Fruit fly (Drosophila melanogaster): Measurements from ENCODE around the gene CG1677.
A peak's percentile ranks its signal among the peaks of the same experiment; 100 is the strongest.

CG1677 gene

DNA sequence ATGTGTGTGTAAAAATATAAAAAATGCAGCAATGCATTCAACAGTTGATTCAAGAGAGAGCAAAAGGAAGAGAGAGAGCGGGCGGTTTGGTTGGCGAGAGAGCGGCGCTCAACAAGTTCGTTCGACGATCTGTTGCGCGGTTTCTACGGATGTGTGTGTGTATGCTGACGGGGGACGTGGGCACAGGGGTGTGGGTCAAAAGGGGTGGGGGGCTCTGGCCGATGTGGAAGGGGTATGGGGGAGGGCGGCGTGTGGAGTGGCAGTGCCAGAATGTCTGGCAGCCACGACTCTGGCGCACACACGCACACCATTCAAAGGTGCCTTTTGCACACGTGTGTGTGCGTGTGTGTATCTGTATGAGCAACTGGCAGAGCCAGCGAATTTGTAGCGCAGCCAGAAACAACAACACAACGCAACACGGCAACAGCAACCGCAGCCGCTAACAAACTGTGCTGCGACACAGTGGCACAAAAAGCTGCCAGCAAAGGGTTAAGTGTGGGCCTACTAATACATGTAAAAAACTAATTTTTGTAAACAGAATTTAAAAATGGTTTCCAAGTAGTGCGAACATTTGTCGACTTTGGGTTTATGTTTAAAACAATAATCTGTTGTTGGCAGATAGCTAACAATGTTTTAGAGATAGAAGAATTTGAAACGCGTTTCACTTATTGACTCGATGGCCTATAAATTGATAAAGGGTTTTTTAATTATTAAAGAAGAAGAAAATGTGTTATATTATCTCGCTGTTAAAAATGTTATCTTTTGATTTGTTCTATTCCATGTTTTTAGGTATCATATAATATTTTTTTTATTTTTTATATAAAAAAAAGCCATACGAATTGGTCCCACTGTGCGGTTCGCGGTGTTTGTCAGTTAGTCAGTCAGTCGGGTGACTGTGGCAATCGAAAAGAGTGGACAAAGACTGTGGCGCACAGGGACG is 98.8 kb downstream of the CG1677 start (continued):
- TF ChIP-seq Pdp1 (GFP tag; optimal IDR thresholded peaks at IDR 0.05) (peak; percentile 30 to 71), ranshi (GFP tag; IDR thresholded peaks at IDR 0.05) (peak; percentile 66; the same call in 1 of the 2 replicates), YL-1 (GFP tag; optimal IDR thresholded peaks at IDR 0.05) (peak; percentile 75), CG34376 (GFP tag; optimal IDR thresholded peaks at IDR 0.05) (no peak), cato (GFP tag; optimal IDR thresholded peaks at IDR 0.05; ENCODE audit: borderline replicate concordance) (peak; percentile 89), CG12155 (GFP tag; optimal IDR thresholded peaks at IDR 0.05) (peak; percentile 76), GATAe (GFP tag; conservative IDR thresholded peaks at IDR 0.05) (no peak), usp (GFP tag; optimal IDR thresholded peaks at IDR 0.05) (no peak), CG1602 (GFP tag; optimal IDR thresholded peaks at IDR 0.05) (peak; percentile 93), bsh (GFP tag; optimal IDR thresholded peaks at IDR 0.05) (peak; percentile 90 to 92), Hsf (GFP tag; optimal IDR thresholded peaks at IDR 0.05) (peak; percentile 87), fd64A (GFP tag; optimal IDR thresholded peaks at IDR 0.05) (peak; percentile 50), inv (GFP tag; IDR thresholded peaks at IDR 0.05; ENCODE audit: partially characterized antibody) (no peak), TFAM (GFP tag; optimal IDR thresholded peaks at IDR 0.05) (peak; percentile 30), MESR4 (GFP tag; optimal IDR thresholded peaks at IDR 0.05) (no peak), CG14441 (GFP tag; IDR thresholded peaks at IDR 0.05) (peak; percentile 67), repo (GFP tag; optimal IDR thresholded peaks at IDR 0.05) (peak; percentile 49), CG9727 (GFP tag; optimal IDR thresholded peaks at IDR 0.05) (peak; percentile 99), eyg (GFP tag; optimal IDR thresholded peaks at IDR 0.05) (peak; percentile 65), Deaf1 (tag; optimal IDR thresholded peaks at IDR 0.05) (peak; percentile 24), CG11696 (GFP tag; IDR thresholded peaks at IDR 0.05) (peak; percentile 41; the same call in 1 of the 2 replicates), dm (GFP tag; optimal IDR thresholded peaks at IDR 0.05) (peak; percentile 71), CG10959 (GFP tag; IDR thresholded peaks at IDR 0.05) (peak; percentile 39; the same call in 1 of the 2 replicates), Ptx1 (GFP tag; IDR thresholded peaks at IDR 0.05) (peak; percentile 88), corto (GFP tag; optimal IDR thresholded peaks at IDR 0.05) (no peak), C15 (GFP tag; IDR thresholded peaks at IDR 0.05) (peak; percentile 26; the same call in 1 of the 3 replicates), Atf-2 (GFP tag; optimal IDR thresholded peaks at IDR 0.05) (peak; percentile 89), CkIIα-i1 (GFP tag; IDR thresholded peaks at IDR 0.05) (no peak), oc (tag; optimal IDR thresholded peaks at IDR 0.05) (peak; percentile 70), pho (GFP tag; optimal IDR thresholded peaks at IDR 0.05) (peak; percentile 83), CG4730 (GFP tag; IDR thresholded peaks at IDR 0.05) (no peak; the same call in none of the 2 replicates), CG8359 (GFP tag; optimal IDR thresholded peaks at IDR 0.05; ENCODE audit: borderline replicate concordance) (peak; percentile 84), org-1 (GFP tag; optimal IDR thresholded peaks at IDR 0.05) (peak; percentile 91), btn (GFP tag; optimal IDR thresholded peaks at IDR 0.05) (peak; percentile 46), D19B (GFP tag; optimal IDR thresholded peaks at IDR 0.05) (peak; percentile 87), Bdp1 (GFP tag; optimal IDR thresholded peaks at IDR 0.05) (peak; percentile 58), CG2129 (GFP tag; IDR thresholded peaks at IDR 0.05; ENCODE audit: partially characterized antibody) (no peak), bigmax (GFP tag; optimal IDR thresholded peaks at IDR 0.05) (no peak), CG10565 (GFP tag; optimal IDR thresholded peaks at IDR 0.05) (peak; percentile 69), CG11504 (tag; optimal IDR thresholded peaks at IDR 0.05) (peak; percentile 94), eve (GFP tag; optimal IDR thresholded peaks at IDR 0.05) (no peak), ewg (GFP tag; optimal IDR thresholded peaks at IDR 0.05) (peak; percentile 89), gcm (GFP tag; optimal IDR thresholded peaks at IDR 0.05) (peak; percentile 89), Chrac-16 (GFP tag; optimal IDR thresholded peaks at IDR 0.05) (peak; percentile 90), Usf (GFP tag; optimal IDR thresholded peaks at IDR 0.05) (peak; percentile 97), Lhr (GFP tag; optimal IDR thresholded peaks at IDR 0.05) (peak; percentile 70), CG7372 (GFP tag; IDR thresholded peaks at IDR 0.05) (peak; percentile 63), Scr (GFP tag; IDR thresholded peaks at IDR 0.05; ENCODE audit: partially characterized antibody) (0 out of 2 replicates have a peak, but pooled peaks have one; percentile 7)

Data from whole organism, embryonic.